Fruit fly (Drosophila melanogaster) whole organism, prepupa: ENCODE results near the gene wnd.

Experiments used
- CG10631 ChIP-seq: fragments of 200-800 bp; sonication (Bioruptor generic); optimal IDR thresholded peaks from 2 replicates; lab custom pipeline; 2016; ENCODE audit warnings: missing biosample characterization, missing genetic modification characterization
- CG10669 ChIP-seq: fragments of 200-800 bp; sonication (Bioruptor generic); optimal IDR thresholded peaks from 3 replicates; lab custom pipeline; 2018; ENCODE audit warnings: missing biosample characterization, mild to moderate bottlenecking, missing genetic modification characterization, moderate library complexity
- CG11294 ChIP-seq: fragments of 200-800 bp; sonication (Bioruptor generic); IDR thresholded peaks from 2 replicates; pipeline ENCODE4 v1.3.6; 2022; ENCODE audit warnings: missing biosample characterization, missing genetic modification characterization
- CG11762 ChIP-seq: fragments of 200-800 bp; sonication (Bioruptor generic); optimal IDR thresholded peaks from 3 replicates; lab custom pipeline; 2016; ENCODE audit warnings: missing biosample characterization, missing genetic modification characterization; ENCODE audit not compliant: insufficient read depth
- CG11902 ChIP-seq: fragments of 200-800 bp; sonication (Bioruptor generic); optimal IDR thresholded peaks from 3 replicates; lab custom pipeline; 2016; ENCODE audit warnings: missing biosample characterization, missing genetic modification characterization
- CG15336 ChIP-seq: fragments of 200-800 bp; sonication (Bioruptor generic); IDR thresholded peaks from 2 replicates; pipeline ENCODE4 v1.3.6; 2022; ENCODE audit warnings: missing biosample characterization, missing genetic modification characterization
- CG1621 ChIP-seq: fragments of 200-800 bp; sonication (Bioruptor generic); optimal IDR thresholded peaks from 3 replicates; lab custom pipeline; 2018; ENCODE audit warnings: missing biosample characterization, mild to moderate bottlenecking, missing genetic modification characterization
- CG32006 ChIP-seq: fragments of 200-800 bp; sonication (Bioruptor generic); optimal IDR thresholded peaks from 3 replicates; lab custom pipeline; 2017; ENCODE audit warnings: missing biosample characterization, mild to moderate bottlenecking, missing genetic modification characterization
- CG3919 ChIP-seq: fragments of 200-800 bp; sonication (Bioruptor generic); optimal IDR thresholded peaks from 3 replicates; lab custom pipeline; 2016; ENCODE audit warnings: missing biosample characterization, missing genetic modification characterization
- CG4318 ChIP-seq: fragments of 200-800 bp; sonication (Bioruptor generic); optimal IDR thresholded peaks from 3 replicates; lab custom pipeline; 2017; ENCODE audit warnings: missing biosample characterization, mild to moderate bottlenecking, missing genetic modification characterization
- CG6163 ChIP-seq: fragments of 200-800 bp; sonication (Bioruptor generic); IDR thresholded peaks from 3 replicates; pipeline ENCODE4 v1.3.6; 2022; ENCODE audit warnings: missing biosample characterization, missing genetic modification characterization
- CG6276 ChIP-seq: fragments of 200-800 bp; sonication (Bioruptor generic); optimal IDR thresholded peaks from 2 replicates; lab custom pipeline; 2017; ENCODE audit warnings: missing biosample characterization, mild to moderate bottlenecking, missing genetic modification characterization
- CG6792 ChIP-seq: fragments of 200-800 bp; sonication (Bioruptor generic); optimal IDR thresholded peaks from 3 replicates; lab custom pipeline; 2016; ENCODE audit warnings: missing biosample characterization, missing genetic modification characterization
- CG6854 ChIP-seq: fragments of 200-800 bp; sonication (Bioruptor generic); optimal IDR thresholded peaks from 2 replicates; lab custom pipeline; 2017; ENCODE audit warnings: missing biosample characterization, mild to moderate bottlenecking, missing genetic modification characterization
- CG7368 ChIP-seq: fragments of 200-800 bp; sonication (Bioruptor generic); optimal IDR thresholded peaks from 3 replicates; lab custom pipeline; 2016; ENCODE audit warnings: missing biosample characterization, missing genetic modification characterization
- CG8119 ChIP-seq: fragments of 200-800 bp; sonication (Bioruptor generic); IDR thresholded peaks from 3 replicates; pipeline ENCODE4 v1.3.6; 2022; ENCODE audit warnings: missing biosample characterization, missing genetic modification characterization
- CG8319 ChIP-seq: fragments of 200-800 bp; sonication (Bioruptor generic); optimal IDR thresholded peaks from 3 replicates; lab custom pipeline; 2016; ENCODE audit warnings: missing biosample characterization, missing genetic modification characterization
- CG8632 ChIP-seq: fragments of 200-800 bp; sonication (Bioruptor generic); optimal IDR thresholded peaks from 3 replicates; lab custom pipeline; 2016; ENCODE audit warnings: missing biosample characterization, missing genetic modification characterization
- Eip78C ChIP-seq: fragments of 200-800 bp; sonication (Bioruptor generic); peaks from one replicate; lab custom pipeline; 2016; ENCODE audit warnings: missing biosample characterization, missing genetic modification characterization
- Eip93F ChIP-seq: fragments of 200-800 bp; sonication (Bioruptor generic); optimal IDR thresholded peaks from 2 replicates; lab custom pipeline; 2016; ENCODE audit warnings: missing biosample characterization, mild to moderate bottlenecking, missing genetic modification characterization
- Ets21C ChIP-seq: fragments of 200-800 bp; sonication (Bioruptor generic); optimal IDR thresholded peaks from 3 replicates; lab custom pipeline; 2016; ENCODE audit warnings: missing biosample characterization, missing genetic modification characterization
- Ets96B ChIP-seq: fragments of 200-800 bp; optimal IDR thresholded peaks from 2 replicates; lab custom pipeline; 2019; ENCODE audit warnings: missing biosample characterization, mild to moderate bottlenecking, missing genetic modification characterization, moderate library complexity
- Gug ChIP-seq: fragments of 200-800 bp; sonication (Bioruptor generic); IDR thresholded peaks from 2 replicates; pipeline ENCODE4 v1.3.6; 2022; ENCODE audit warnings: missing biosample characterization, missing genetic modification characterization
- Hr38 ChIP-seq: sonication (Bioruptor generic); optimal IDR thresholded peaks from 2 replicates; lab custom pipeline; 2016; ENCODE audit warnings: missing biosample characterization, missing genetic modification characterization
- Lpt ChIP-seq: fragments of 200-800 bp; sonication (Bioruptor generic); optimal IDR thresholded peaks from 3 replicates; lab custom pipeline; 2016; ENCODE audit warnings: missing biosample characterization, missing genetic modification characterization
- Met ChIP-seq: fragments of 200-800 bp; sonication (Bioruptor generic); optimal IDR thresholded peaks from 3 replicates; lab custom pipeline; 2016; ENCODE audit warnings: missing biosample characterization, missing genetic modification characterization
- OdsH ChIP-seq: fragments of 200-800 bp; sonication (Bioruptor generic); optimal IDR thresholded peaks from 3 replicates; lab custom pipeline; 2016; ENCODE audit warnings: missing biosample characterization, missing genetic modification characterization
- Smox ChIP-seq: fragments of 200-800 bp; sonication (Bioruptor generic); optimal IDR thresholded peaks from 3 replicates; lab custom pipeline; 2016; ENCODE audit warnings: missing biosample characterization, missing genetic modification characterization
- Sox102F ChIP-seq: fragments of 200-800 bp; sonication (Bioruptor generic); optimal IDR thresholded peaks from 2 replicates; lab custom pipeline; 2016; ENCODE audit warnings: missing biosample characterization, mild to moderate bottlenecking, missing genetic modification characterization
- Sox15 ChIP-seq: fragments of 200-800 bp; sonication (Bioruptor generic); optimal IDR thresholded peaks from 3 replicates; lab custom pipeline; 2016; ENCODE audit warnings: missing biosample characterization, missing genetic modification characterization
- achi ChIP-seq: fragments of 200-800 bp; sonication (Bioruptor generic); optimal IDR thresholded peaks from 3 replicates; lab custom pipeline; 2016; ENCODE audit warnings: missing biosample characterization, missing genetic modification characterization
- cyc ChIP-seq: fragments of 200-800 bp; sonication (Bioruptor generic); optimal IDR thresholded peaks from 3 replicates; lab custom pipeline; 2016; ENCODE audit warnings: missing biosample characterization, missing genetic modification characterization
- dac ChIP-seq: fragments of 200-800 bp; sonication (Bioruptor generic); optimal IDR thresholded peaks from 2 replicates; lab custom pipeline; 2017; ENCODE audit warnings: missing biosample characterization, mild to moderate bottlenecking, missing genetic modification characterization
- dsx ChIP-seq: fragments of 200-800 bp; optimal IDR thresholded peaks from 3 replicates; lab custom pipeline; 2019; ENCODE audit warnings: missing biosample characterization, mild to moderate bottlenecking, missing genetic modification characterization, moderate library complexity; ENCODE audit not compliant: poor library complexity, severe bottlenecking
- eg ChIP-seq: fragments of 200-800 bp; sonication (Bioruptor generic); IDR thresholded peaks from 3 replicates; pipeline ENCODE4 v1.3.6; 2022; ENCODE audit warnings: missing biosample characterization, missing genetic modification characterization
- esn ChIP-seq: fragments of 200-800 bp; sonication (Bioruptor generic); optimal IDR thresholded peaks from 2 replicates; lab custom pipeline; 2016; ENCODE audit warnings: missing biosample characterization, mild to moderate bottlenecking, missing genetic modification characterization, moderate library complexity
- fd59A ChIP-seq: fragments of 200-800 bp; sonication (Bioruptor generic); optimal IDR thresholded peaks from 2 replicates; lab custom pipeline; 2017; ENCODE audit warnings: missing biosample characterization, mild to moderate bottlenecking, missing genetic modification characterization, missing genetic modification reagents
- fd85E ChIP-seq: fragments of 200-800 bp; sonication (Bioruptor generic); optimal IDR thresholded peaks from 3 replicates; lab custom pipeline; 2016; ENCODE audit warnings: missing biosample characterization, missing genetic modification characterization
- fkh ChIP-seq: fragments of 200-800 bp; sonication (Bioruptor generic); optimal IDR thresholded peaks from 3 replicates; lab custom pipeline; 2017; ENCODE audit warnings: missing biosample characterization, mild to moderate bottlenecking, missing genetic modification characterization, moderate library complexity
- lz ChIP-seq: fragments of 200-800 bp; sonication (Bioruptor generic); optimal IDR thresholded peaks from 3 replicates; lab custom pipeline; 2016; ENCODE audit warnings: missing biosample characterization, missing genetic modification characterization
- net ChIP-seq: fragments of 200-800 bp; sonication (Bioruptor generic); optimal IDR thresholded peaks from 3 replicates; lab custom pipeline; 2016; ENCODE audit warnings: missing biosample characterization, missing genetic modification characterization
- salr ChIP-seq, 2 experiments: fragments of 200-800 bp; sonication (Bioruptor generic); optimal IDR thresholded peaks; 3 replicates each; lab custom pipeline; 2016 to 2018; ENCODE audit warnings: missing biosample characterization in 2 of 2, missing genetic modification characterization in 2 of 2, mild to moderate bottlenecking in 1 of 2
- ss ChIP-seq, 2 experiments: fragments of 200-800 bp; sonication (Bioruptor generic); optimal IDR thresholded peaks; 2 replicates in 1 of 2; 3 replicates in 1 of 2; lab custom pipeline; 2017 to 2018; ENCODE audit warnings: mild to moderate bottlenecking in 2 of 2, missing biosample characterization in 2 of 2, missing genetic modification characterization in 2 of 2, moderate library complexity in 1 of 2
- topi ChIP-seq: fragments of 200-800 bp; sonication (Bioruptor generic); optimal IDR thresholded peaks from 3 replicates; lab custom pipeline; 2016; ENCODE audit warnings: missing biosample characterization, missing genetic modification characterization
- vri ChIP-seq: fragments of 200-800 bp; sonication (Bioruptor generic); optimal IDR thresholded peaks from 3 replicates; lab custom pipeline; 2016; ENCODE audit warnings: missing biosample characterization, mild to moderate bottlenecking, missing genetic modification characterization

Gene wnd

DNA sequence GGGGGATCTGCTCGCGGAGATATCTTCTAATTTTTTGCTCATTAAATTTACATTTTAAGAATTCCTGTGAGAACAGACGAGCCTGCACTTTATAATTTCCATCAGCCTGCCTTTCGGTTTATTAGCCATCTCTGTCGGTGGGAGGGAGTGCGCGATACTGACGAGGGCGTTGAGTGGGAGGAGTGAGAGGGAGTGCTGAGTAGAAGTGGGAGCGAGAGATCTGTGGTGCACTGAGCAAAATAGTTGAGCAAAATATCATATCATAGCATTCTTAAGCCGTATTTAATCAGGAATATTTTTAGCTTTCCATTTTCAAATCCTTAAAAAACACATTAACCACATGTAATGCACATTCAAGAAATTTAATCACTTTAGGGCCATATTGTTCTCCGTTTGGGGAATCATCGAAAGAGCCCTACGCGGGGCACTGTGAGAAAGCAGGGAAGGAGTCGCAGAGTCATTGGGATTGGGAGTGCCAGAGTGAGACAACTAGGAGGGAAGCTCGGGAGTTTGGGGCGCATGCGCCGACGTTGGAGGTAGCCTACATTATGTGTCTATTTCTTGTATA lies 29.6 kb upstream of the wnd start:
- TF ChIP-seq CG6163 (GFP tag; lab: Robert Waterston, UW) (0 out of 3 replicates have a peak, but pooled peaks have one; percentile 32), CG10669 (GFP tag; lab: Kevin White, UChicago) (no peak), CG32006 (GFP tag; lab: Kevin White, UChicago) (peak; percentile 4), CG10631 (GFP tag; lab: Kevin White, UChicago) (no peak)

DNA sequence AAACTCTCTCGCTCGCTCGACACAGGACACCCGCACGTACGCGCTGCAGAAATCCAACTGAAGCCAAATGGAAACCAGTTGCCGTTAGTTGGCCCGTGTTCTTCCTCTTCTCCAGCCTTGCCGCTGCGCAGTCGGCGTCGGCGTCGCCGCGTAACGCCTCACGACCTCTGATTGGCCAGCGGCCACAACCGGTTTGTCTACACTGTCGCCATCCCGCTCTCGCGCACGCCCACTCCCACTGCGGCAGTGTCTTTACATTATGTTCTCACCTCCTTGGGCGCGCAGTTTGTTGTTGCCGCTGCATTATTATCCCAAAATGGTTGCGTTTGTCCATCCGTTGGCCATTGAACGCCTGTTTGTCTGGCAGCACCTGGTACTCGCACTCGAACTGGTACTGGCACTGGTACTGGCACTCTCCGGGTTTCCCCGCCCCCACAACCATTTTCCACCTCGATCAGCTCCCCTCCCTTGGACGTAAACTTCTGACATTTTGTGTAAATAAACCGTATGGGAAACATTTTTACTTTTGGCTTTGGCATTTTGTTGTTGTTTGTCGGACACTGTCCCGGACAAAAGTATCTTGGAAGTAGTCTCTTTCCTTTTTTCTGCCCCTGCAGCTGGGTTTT lies 28.1 kb upstream of the wnd start, which contains the start of gene tey:
Gene tey (minus strand): TSS at position 500 of the 626 bp plus-strand sequence.
- no peak for TF ChIP-seq CG6792 (GFP tag; lab: Kevin White, UChicago)
- no peak for TF ChIP-seq cyc (GFP tag; lab: Kevin White, UChicago)
- no peak for TF ChIP-seq OdsH (GFP tag; lab: Kevin White, UChicago)
- TF ChIP-seq CG6854 (GFP tag; lab: Kevin White, UChicago), result no peak
- TF ChIP-seq CG6276, result no peak
- TF ChIP-seq CG8632 (GFP tag; lab: Kevin White, UChicago), result no peak
- TF ChIP-seq CG11294 (GFP tag; lab: Robert Waterston, UW), result no peak
- TF ChIP-seq Ets96B, result no peak
- TF ChIP-seq achi (GFP tag; lab: Kevin White, UChicago), result no peak
- no peak for TF ChIP-seq dsx
- no peak for TF ChIP-seq CG11762
- no peak for TF ChIP-seq Eip93F (GFP tag; lab: Kevin White, UChicago)
- no peak for TF ChIP-seq vri
- TF ChIP-seq dac, result no peak
- TF ChIP-seq CG7368 (GFP tag; lab: Kevin White, UChicago), result no peak
- no peak for TF ChIP-seq Met (GFP tag; lab: Kevin White, UChicago)
- TF ChIP-seq CG32006 (GFP tag; lab: Kevin White, UChicago), result no peak
- no peak for TF ChIP-seq CG8119
- no peak for TF ChIP-seq net
- TF ChIP-seq salr (GFP tag; optimal IDR thresholded peaks at IDR 0.05; lab: Kevin White, UChicago), result no peak
- TF ChIP-seq CG1621 (tag; lab: Kevin White, UChicago), result no peak
- TF ChIP-seq Smox (GFP tag; lab: Kevin White, UChicago), result no peak
- TF ChIP-seq Eip78C (GFP tag; lab: Kevin White, UChicago), result peak; percentile 43
- no peak for TF ChIP-seq CG10669 (GFP tag; lab: Kevin White, UChicago)
- no peak for TF ChIP-seq Lpt
- TF ChIP-seq CG10631 (GFP tag; lab: Kevin White, UChicago), result no peak
- no peak for TF ChIP-seq fd59A (GFP tag; lab: Kevin White, UChicago)
- TF ChIP-seq lz (GFP tag; lab: Kevin White, UChicago), result no peak
- no peak for TF ChIP-seq CG8319
- no peak for TF ChIP-seq CG15336
- TF ChIP-seq eg, result no peak
- TF ChIP-seq Ets21C (GFP tag; lab: Kevin White, UChicago), result no peak
- no peak for TF ChIP-seq Sox15 (GFP tag; lab: Kevin White, UChicago)
- TF ChIP-seq CG11902 (GFP tag; lab: Kevin White, UChicago), result no peak
- TF ChIP-seq esn, result peak; percentile 7
- TF ChIP-seq fd85E (GFP tag; lab: Kevin White, UChicago), result no peak
- peak; percentile 42 for TF ChIP-seq fkh (GFP tag; lab: Kevin White, UChicago)
- no peak for TF ChIP-seq topi
- TF ChIP-seq CG4318 (GFP tag; lab: Kevin White, UChicago), result no peak
- TF ChIP-seq ss (GFP tag; optimal IDR thresholded peaks at IDR 0.05; lab: Kevin White, UChicago), result peak in 1 of 2 experiments; percentile 10
- TF ChIP-seq Sox102F (GFP tag; lab: Kevin White, UChicago), result no peak
- TF ChIP-seq CG3919, result no peak
- TF ChIP-seq Hr38 (GFP tag; lab: Kevin White, UChicago), result no peak
- peak; percentile 32; the same call in 1 of the 3 replicates for TF ChIP-seq CG6163 (GFP tag; lab: Robert Waterston, UW)
- TF ChIP-seq Gug, result no peak
